Worm (Caenorhabditis elegans): ENCODE data around the gene smc-6.

smc-6 gene

ce11 chrII:11578327-11578726 lies at the start of gene smc-6:
Gene smc-6 (plus strand): TSS chrII:11578716.
- no peak for TF ChIP-seq rnt-1 (tag; optimal IDR thresholded peaks at IDR 0.05)
- peak; percentile 4 for TF ChIP-seq unc-42 (tag; optimal IDR thresholded peaks at IDR 0.05)
- peak; percentile 20 for TF ChIP-seq C08G9.2 (tag; optimal IDR thresholded peaks at IDR 0.05)
- TF ChIP-seq odd-2 (tag; optimal IDR thresholded peaks at IDR 0.05), result no peak
- TF ChIP-seq ceh-2 (tag; optimal IDR thresholded peaks at IDR 0.05), result peak; percentile 14
- no peak for TF ChIP-seq K09A11.1 (tag; optimal IDR thresholded peaks at IDR 0.05; ENCODE audit: insufficient read depth)
- TF ChIP-seq ceh-45 (GFP tag; IDR thresholded peaks at IDR 0.05), result no peak
- no peak for TF ChIP-seq tbx-2 (tag; optimal IDR thresholded peaks at IDR 0.05)
- no peak for TF ChIP-seq ceh-48 (tag; optimal IDR thresholded peaks at IDR 0.05)
- no peak for TF ChIP-seq gmeb-2 (tag; optimal IDR thresholded peaks at IDR 0.05)
- no peak for TF ChIP-seq zip-5 (tag; optimal IDR thresholded peaks at IDR 0.05)
- no peak for TF ChIP-seq K02D7.2 (tag; optimal IDR thresholded peaks at IDR 0.05)
- peak; percentile 39 for TF ChIP-seq ceh-31 (tag; optimal IDR thresholded peaks at IDR 0.05)
- no peak for TF ChIP-seq madf-2 (tag; optimal IDR thresholded peaks at IDR 0.05)
- no peak for TF ChIP-seq fax-1 (tag; optimal IDR thresholded peaks at IDR 0.05)
- TF ChIP-seq eyg-1 (tag; optimal IDR thresholded peaks at IDR 0.05), result no peak
- TF ChIP-seq ref-2 (tag; optimal IDR thresholded peaks at IDR 0.05), result no peak
- TF ChIP-seq sdc-2 (tag; optimal IDR thresholded peaks at IDR 0.05), result no peak
- no peak for TF ChIP-seq ceh-19 (GFP tag; optimal IDR thresholded peaks at IDR 0.05)
- no peak for TF ChIP-seq pax-1 (tag; optimal IDR thresholded peaks at IDR 0.05)

DNA sequence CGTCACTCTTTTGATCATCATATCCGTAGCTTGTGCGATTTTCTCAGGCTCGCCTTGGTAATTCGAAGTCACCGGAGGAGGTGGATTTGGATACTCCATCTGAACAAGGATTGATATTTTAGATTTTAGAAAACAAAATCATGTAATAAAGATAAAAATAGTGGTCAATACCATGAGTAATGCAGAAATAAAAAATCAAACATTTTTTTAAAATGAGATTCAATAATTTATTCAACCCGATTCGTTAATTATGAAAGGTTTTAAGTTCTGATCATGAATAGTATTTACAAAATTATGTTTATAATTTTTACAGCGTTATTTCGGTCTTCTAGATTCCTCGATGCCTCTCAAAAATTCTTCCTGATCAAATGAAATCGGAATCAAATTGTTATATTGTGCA lies 44.8 kb upstream of the smc-6 start, which contains the start of gene mdt-8:
mdt-8 (minus strand) TSS at position 101 of the 400 bp plus-strand sequence.
- TF ChIP-seq nhr-11 (tag; optimal IDR thresholded peaks at IDR 0.05) (no peak), ceh-18 (tag; optimal IDR thresholded peaks at IDR 0.05) (no peak), ceh-48 (tag; optimal IDR thresholded peaks at IDR 0.05) (no peak), ceh-9 (tag; optimal IDR thresholded peaks at IDR 0.05) (no peak), unc-55 (GFP tag; optimal IDR thresholded peaks at IDR 0.05) (no peak), dmd-4 (tag; optimal IDR thresholded peaks at IDR 0.05; ENCODE audit: borderline replicate concordance) (no peak), fkh-6 (tag; optimal IDR thresholded peaks at IDR 0.05) (no peak), ceh-14 (tag; optimal IDR thresholded peaks at IDR 0.05) (no peak), T23F11.4 (GFP tag; optimal IDR thresholded peaks at IDR 0.05) (no peak), ets-4 (tag; optimal IDR thresholded peaks at IDR 0.05) (no peak), sox-2 (GFP tag; IDR thresholded peaks at IDR 0.05) (no peak), lin-11 (tag; optimal IDR thresholded peaks at IDR 0.05) (no peak), ttx-3 (tag; optimal IDR thresholded peaks at IDR 0.05) (no peak), unc-3 (GFP tag; conservative IDR thresholded peaks at IDR 0.05) (no peak), unc-3 (tag; optimal IDR thresholded peaks at IDR 0.05) (no peak)

ce11 chrII:11534429-11535099 lies 44.0 kb upstream of the smc-6 start, which contains the start of gene Y62F5A.12:
Gene Y62F5A.12 (minus strand): TSS chrII:11534479.
- peak; percentile 72 for TF ChIP-seq hlh-13 (GFP tag; optimal IDR thresholded peaks at IDR 0.05)
- peak; percentile 90 for TF ChIP-seq ceh-45 (GFP tag; IDR thresholded peaks at IDR 0.05)
- peak; percentile 45 for TF ChIP-seq ceh-6 (GFP tag; optimal IDR thresholded peaks at IDR 0.05)
- peak; percentile 89 for TF ChIP-seq ceh-18 (tag; optimal IDR thresholded peaks at IDR 0.05)
- TF ChIP-seq ceh-31 (tag; optimal IDR thresholded peaks at IDR 0.05), result peak; percentile 100
- peak; percentile 96 for TF ChIP-seq F13H6.1 (tag; optimal IDR thresholded peaks at IDR 0.05)
- peak; percentile 94 for TF ChIP-seq dmd-4 (tag; optimal IDR thresholded peaks at IDR 0.05; ENCODE audit: borderline replicate concordance)
- TF ChIP-seq unc-42 (tag; optimal IDR thresholded peaks at IDR 0.05), result peak; percentile 88
- peak; percentile 97 for TF ChIP-seq C08G9.2 (tag; optimal IDR thresholded peaks at IDR 0.05)
- TF ChIP-seq ceh-2 (tag; optimal IDR thresholded peaks at IDR 0.05), result peak; percentile 95
- TF ChIP-seq fax-1 (tag; optimal IDR thresholded peaks at IDR 0.05), result peak; percentile 94
- peak; percentile 57 for TF ChIP-seq fkh-6 (tag; optimal IDR thresholded peaks at IDR 0.05)
- peak; percentile 79 for TF ChIP-seq unc-86 (tag; optimal IDR thresholded peaks at IDR 0.05)
- TF ChIP-seq ref-2 (tag; optimal IDR thresholded peaks at IDR 0.05), result peak; percentile 98
- peak; percentile 89 for TF ChIP-seq pqm-1 (tag; optimal IDR thresholded peaks at IDR 0.05)
- TF ChIP-seq mec-3 (tag; optimal IDR thresholded peaks at IDR 0.05; ENCODE audit: borderline replicate concordance), result peak; percentile 97
- peak; percentile 35 for TF ChIP-seq ceh-48 (tag; optimal IDR thresholded peaks at IDR 0.05)
- TF ChIP-seq ets-4 (tag; optimal IDR thresholded peaks at IDR 0.05), result peak; percentile 97
- peak; percentile 65 for TF ChIP-seq gmeb-2 (tag; optimal IDR thresholded peaks at IDR 0.05)
- peak; percentile 99 for TF ChIP-seq tbx-2 (tag; optimal IDR thresholded peaks at IDR 0.05)
- TF ChIP-seq ahr-1 (tag; optimal IDR thresholded peaks at IDR 0.05), result peak; percentile 78
- TF ChIP-seq sox-2 (GFP tag; IDR thresholded peaks at IDR 0.05), result peak; percentile 35; the same call in 1 of the 2 replicates
- TF ChIP-seq che-1 (tag; optimal IDR thresholded peaks at IDR 0.05), result peak; percentile 21
- peak; percentile 96 for TF ChIP-seq pag-3 (tag; optimal IDR thresholded peaks at IDR 0.05; ENCODE audit: borderline replicate concordance)
- peak; percentile 18 for TF ChIP-seq K02D7.2 (tag; optimal IDR thresholded peaks at IDR 0.05)
- peak; percentile 95 for TF ChIP-seq ceh-34 (tag; optimal IDR thresholded peaks at IDR 0.05)
- TF ChIP-seq elt-4 (tag; optimal IDR thresholded peaks at IDR 0.05), result peak; percentile 79
- peak; percentile 98 for TF ChIP-seq lim-6 (tag; optimal IDR thresholded peaks at IDR 0.05)
- peak; percentile 9 for TF ChIP-seq sdc-2 (tag; optimal IDR thresholded peaks at IDR 0.05)
- TF ChIP-seq ttx-3 (tag; optimal IDR thresholded peaks at IDR 0.05), result peak; percentile 30
